Worm (Caenorhabditis elegans) whole organism, late embryonic: ENCODE results near the gene C14C11.4.

Experiments used
- ceh-14 ChIP-seq: sonication (generic microtip); optimal IDR thresholded peaks from 2 replicates; lab custom pipeline; 2016; ENCODE audit warnings: missing genotype, missing genetic modification characterization, missing compliant biosample characterization
- che-1 ChIP-seq: sonication (generic microtip); optimal IDR thresholded peaks from 2 replicates; lab custom pipeline; 2016; ENCODE audit warnings: mild to moderate bottlenecking, missing genetic modification characterization, missing compliant biosample characterization
- hlh-30 ChIP-seq: sonication (generic microtip); optimal IDR thresholded peaks from 2 replicates; lab custom pipeline; 2017; ENCODE audit warnings: antibody characterized with exemption, missing genetic modification characterization, missing compliant biosample characterization; ENCODE audit not compliant: insufficient read depth
- pqm-1 ChIP-seq: sonication (generic microtip); optimal IDR thresholded peaks from 2 replicates; lab custom pipeline; 2016; ENCODE audit warnings: missing genetic modification characterization, missing compliant biosample characterization
- pros-1 ChIP-seq: fragments of 150-350 bp; optimal IDR thresholded peaks from 2 replicates; lab custom pipeline; 2014; ENCODE audit warnings: missing biosample characterization, missing genetic modification reagents, missing genetic modification characterization
- tbx-7 ChIP-seq: sonication (generic microtip); optimal IDR thresholded peaks from 2 replicates; lab custom pipeline; 2016; ENCODE audit warnings: missing genotype, missing genetic modification characterization, missing compliant biosample characterization

ce11 chrV:5619372-5619771 is 28.0 kb upstream of the C14C11.4 start:
- TF ChIP-seq ceh-14 (tag; lab: Kevin White, UChicago) (no peak), hlh-30 (tag; lab: Kevin White, UChicago) (no peak), che-1 (no peak), pros-1 (no peak), tbx-7 (tag; lab: Kevin White, UChicago) (no peak), pqm-1 (tag; lab: Kevin White, UChicago) (no peak)
